Fruit fly (Drosophila melanogaster) whole organism, embryonic: ENCODE data around the gene Sur.

Experiments
- Bteb2 ChIP-seq: fragments of 200-800 bp; sonication (Bioruptor generic); optimal IDR thresholded peaks from 2 replicates; lab custom pipeline; 2016; ENCODE audit warnings: missing biosample characterization, missing genetic modification characterization
- CG10267 ChIP-seq: fragments of 200-800 bp; sonication (Bioruptor generic); optimal IDR thresholded peaks from 2 replicates; lab custom pipeline; 2018; ENCODE audit warnings: missing biosample characterization, mild to moderate bottlenecking, missing genetic modification characterization, moderate library complexity
- CG10321 ChIP-seq: fragments of 200-800 bp; sonication (Bioruptor generic); IDR thresholded peaks from 2 replicates; pipeline ENCODE4 v1.3.6; 2022; ENCODE audit warnings: missing biosample characterization, missing genetic modification characterization
- CG10565 ChIP-seq: fragments of 200-800 bp; sonication (Bioruptor generic); optimal IDR thresholded peaks from 3 replicates; lab custom pipeline; 2016; ENCODE audit warnings: missing biosample characterization, mild to moderate bottlenecking, missing genetic modification characterization
- CG11093 ChIP-seq: fragments of 200-800 bp; sonication (Bioruptor generic); IDR thresholded peaks from 3 replicates; pipeline ENCODE4 v1.3.6; 2022; ENCODE audit warnings: missing biosample characterization, missing genetic modification characterization
- CG12299 ChIP-seq: fragments of 200-800 bp; sonication (Bioruptor generic); optimal IDR thresholded peaks from 2 replicates; lab custom pipeline; 2018; ENCODE audit warnings: missing biosample characterization, mild to moderate bottlenecking, missing genetic modification characterization
- CG14014 ChIP-seq: fragments of 200-800 bp; sonication (Bioruptor generic); IDR thresholded peaks from 2 replicates; pipeline ENCODE4 v1.3.6; 2022; ENCODE audit warnings: missing biosample characterization, missing genetic modification characterization
- CG14965 ChIP-seq: fragments of 200-800 bp; sonication (Bioruptor generic); optimal IDR thresholded peaks from 2 replicates; lab custom pipeline; 2016; ENCODE audit warnings: missing biosample characterization, missing genetic modification characterization, borderline replicate concordance
- CG15269 ChIP-seq: fragments of 200-800 bp; sonication (Bioruptor generic); optimal IDR thresholded peaks from 2 replicates; lab custom pipeline; 2018; ENCODE audit warnings: missing biosample characterization, mild to moderate bottlenecking, missing genetic modification characterization, moderate library complexity
- CG18011 ChIP-seq: fragments of 200-800 bp; sonication (Bioruptor generic); optimal IDR thresholded peaks from 2 replicates; lab custom pipeline; 2017; ENCODE audit warnings: missing biosample characterization, missing genetic modification characterization, mild to moderate bottlenecking, moderate library complexity, missing genotype
- CG2678 ChIP-seq: fragments of 200-800 bp; sonication (Bioruptor generic); optimal IDR thresholded peaks from 3 replicates; lab custom pipeline; 2019; ENCODE audit warnings: missing biosample characterization, mild to moderate bottlenecking, missing genetic modification characterization, moderate library complexity
- CG2875 ChIP-seq: fragments of 200-800 bp; sonication (Bioruptor generic); optimal IDR thresholded peaks from 2 replicates; lab custom pipeline; 2017; ENCODE audit warnings: missing biosample characterization, mild to moderate bottlenecking, missing genetic modification characterization, missing genetic modification reagents
- CG30020 ChIP-seq: fragments of 200-800 bp; optimal IDR thresholded peaks from 2 replicates; lab custom pipeline; 2019; ENCODE audit warnings: missing biosample characterization, mild to moderate bottlenecking, missing genetic modification characterization, moderate library complexity
- CG31365 ChIP-seq: fragments of 200-800 bp; sonication (Bioruptor generic); optimal IDR thresholded peaks from 2 replicates; lab custom pipeline; 2018; ENCODE audit warnings: missing biosample characterization, mild to moderate bottlenecking, missing genetic modification characterization
- CG3281 ChIP-seq: fragments of 200-800 bp; sonication (Bioruptor generic); optimal IDR thresholded peaks from 3 replicates; lab custom pipeline; 2017; ENCODE audit warnings: missing biosample characterization, mild to moderate bottlenecking, missing genetic modification characterization
- CG3407 ChIP-seq: fragments of 200-800 bp; sonication (Bioruptor generic); optimal IDR thresholded peaks from 2 replicates; lab custom pipeline; 2018; ENCODE audit warnings: missing biosample characterization, mild to moderate bottlenecking, missing genetic modification characterization
- CG4404 ChIP-seq: fragments of 200-800 bp; sonication (Bioruptor generic); IDR thresholded peaks from 2 replicates; pipeline ENCODE4 v1.3.6; 2022; ENCODE audit warnings: missing biosample characterization, missing genetic modification characterization
- CG4617 ChIP-seq: fragments of 200-800 bp; sonication (Bioruptor generic); optimal IDR thresholded peaks from 3 replicates; lab custom pipeline; 2016; ENCODE audit warnings: missing biosample characterization, missing genetic modification characterization, borderline replicate concordance
- CG4730 ChIP-seq: fragments of 200-800 bp; sonication (Bioruptor generic); IDR thresholded peaks from 2 replicates; pipeline ENCODE4 v1.3.6; 2022; ENCODE audit warnings: missing biosample characterization, missing genetic modification characterization
- CG7987 ChIP-seq: fragments of 200-800 bp; sonication (Bioruptor generic); optimal IDR thresholded peaks from 2 replicates; lab custom pipeline; 2018; ENCODE audit warnings: missing biosample characterization, mild to moderate bottlenecking, missing genetic modification characterization, moderate library complexity
- CG8765 ChIP-seq: fragments of 200-800 bp; sonication (Bioruptor generic); IDR thresholded peaks from 2 replicates; pipeline ENCODE4 v1.3.6; 2022; ENCODE audit warnings: missing biosample characterization, missing genetic modification characterization
- CHES-1-like ChIP-seq: fragments of 200-800 bp; sonication (Bioruptor generic); optimal IDR thresholded peaks from 2 replicates; lab custom pipeline; 2016; ENCODE audit warnings: missing biosample characterization, missing genetic modification characterization
- D ChIP-seq, 2 experiments: fragments of 200-800 bp in 1 of 2; fragments of >200 bp in 1 of 2; sonication (Bioruptor generic) in 1 of 2; optimal IDR thresholded peaks; 2 replicates in 1 of 2; 3 replicates in 1 of 2; lab custom pipeline; 2017; ENCODE audit warnings: mild to moderate bottlenecking in 1 of 2, missing biosample characterization in 1 of 2, missing genetic modification characterization in 1 of 2, missing genetic modification reagents in 1 of 2
- D19A ChIP-seq: fragments of 200-800 bp; optimal IDR thresholded peaks from 3 replicates; lab custom pipeline; 2019; ENCODE audit warnings: missing biosample characterization, mild to moderate bottlenecking, missing genetic modification characterization, moderate library complexity
- HHEX ChIP-seq: fragments of 200-800 bp; sonication (Bioruptor generic); optimal IDR thresholded peaks from 3 replicates; lab custom pipeline; 2017; ENCODE audit warnings: missing biosample characterization, mild to moderate bottlenecking, missing genetic modification characterization, missing genetic modification reagents
- Lpt ChIP-seq: fragments of >200 bp; optimal IDR thresholded peaks from 2 replicates; lab custom pipeline; 2018; ENCODE audit warnings: missing biosample characterization, missing genetic modification characterization
- MTF-1 ChIP-seq: fragments of 200-800 bp; sonication (Bioruptor generic); optimal IDR thresholded peaks from 2 replicates; lab custom pipeline; 2018; ENCODE audit warnings: missing biosample characterization, mild to moderate bottlenecking, missing genetic modification characterization, borderline replicate concordance
- Max ChIP-seq: fragments of 200-800 bp; sonication (Bioruptor generic); optimal IDR thresholded peaks from 2 replicates; lab custom pipeline; 2016; ENCODE audit warnings: missing biosample characterization, mild to moderate bottlenecking, missing genetic modification characterization
- Meics ChIP-seq: fragments of 200-800 bp; sonication (Bioruptor generic); optimal IDR thresholded peaks from 2 replicates; lab custom pipeline; 2017; ENCODE audit warnings: missing biosample characterization, mild to moderate bottlenecking, missing genetic modification characterization
- NC2β ChIP-seq: fragments of 200-800 bp; sonication (Bioruptor generic); optimal IDR thresholded peaks from 2 replicates; lab custom pipeline; 2016; ENCODE audit warnings: missing biosample characterization, missing genetic modification characterization
- Neu2 ChIP-seq: fragments of 200-800 bp; sonication (Bioruptor generic); optimal IDR thresholded peaks from 3 replicates; lab custom pipeline; 2016; ENCODE audit warnings: missing biosample characterization, missing genetic modification characterization, borderline replicate concordance
- Ptx1 ChIP-seq: fragments of 200-800 bp; sonication (Bioruptor generic); IDR thresholded peaks from 2 replicates; pipeline ENCODE4 v1.3.6; 2022; ENCODE audit warnings: missing biosample characterization, missing genetic modification characterization
- Scr ChIP-seq: fragments of 200-800 bp; sonication (Bioruptor generic); IDR thresholded peaks from 2 replicates; pipeline ENCODE4 v1.3.6; 2022; ENCODE audit warnings: missing biosample characterization, missing genetic modification characterization; ENCODE audit not compliant: partially characterized antibody
- Ssrp ChIP-seq: fragments of 200-800 bp; sonication (Bioruptor generic); optimal IDR thresholded peaks from 2 replicates; lab custom pipeline; 2018; ENCODE audit warnings: missing biosample characterization, mild to moderate bottlenecking, missing genetic modification characterization, moderate library complexity
- amos ChIP-seq: fragments of 200-800 bp; sonication (Bioruptor generic); IDR thresholded peaks from 2 replicates; pipeline ENCODE4 v1.3.6; 2022; ENCODE audit warnings: missing biosample characterization, missing genetic modification characterization; ENCODE audit not compliant: partially characterized antibody
- ap ChIP-seq: fragments of 200-800 bp; sonication (Bioruptor generic); IDR thresholded peaks from 2 replicates; pipeline ENCODE4 v1.3.6; 2022; ENCODE audit warnings: missing biosample characterization, missing genetic modification characterization
- ci ChIP-seq: fragments of 200-800 bp; sonication (Bioruptor generic); IDR thresholded peaks from 3 replicates; pipeline ENCODE4 v1.3.6; 2022; ENCODE audit warnings: missing biosample characterization, missing genetic modification characterization
- dati ChIP-seq: fragments of 200-800 bp; sonication (Bioruptor generic); IDR thresholded peaks from 2 replicates; pipeline ENCODE4 v1.3.6; 2022; ENCODE audit warnings: missing biosample characterization, missing genetic modification characterization
- esg ChIP-seq: fragments of 200-800 bp; sonication (Bioruptor generic); conservative IDR thresholded peaks from 2 replicates; pipeline ENCODE4 v1.3.6; 2022; ENCODE audit warnings: missing biosample characterization, missing genetic modification characterization
- grau ChIP-seq: fragments of 200-800 bp; optimal IDR thresholded peaks from 3 replicates; lab custom pipeline; 2019; ENCODE audit warnings: missing biosample characterization, mild to moderate bottlenecking, missing genetic modification characterization, moderate library complexity
- hbn ChIP-seq: fragments of 200-800 bp; sonication (Bioruptor generic); IDR thresholded peaks from 2 replicates; pipeline ENCODE4 v1.3.6; 2022; ENCODE audit warnings: missing biosample characterization, missing genetic modification characterization; ENCODE audit not compliant: partially characterized antibody
- inv ChIP-seq: fragments of 200-800 bp; sonication (Bioruptor generic); IDR thresholded peaks from 2 replicates; pipeline ENCODE4 v1.3.6; 2022; ENCODE audit warnings: missing biosample characterization, missing genetic modification characterization; ENCODE audit not compliant: partially characterized antibody
- kni ChIP-seq: fragments of 200-800 bp; sonication (Bioruptor generic); optimal IDR thresholded peaks from 3 replicates; lab custom pipeline; 2017; ENCODE audit warnings: mild to moderate bottlenecking, missing biosample characterization, missing genetic modification reagents, missing genetic modification characterization
- pnt ChIP-seq: fragments of 200-800 bp; sonication (Bioruptor generic); optimal IDR thresholded peaks from 3 replicates; lab custom pipeline; 2016; ENCODE audit warnings: missing biosample characterization, missing genetic modification characterization
- salm ChIP-seq: fragments of 200-800 bp; sonication (Bioruptor generic); optimal IDR thresholded peaks from 2 replicates; lab custom pipeline; 2018; ENCODE audit warnings: missing biosample characterization, mild to moderate bottlenecking, missing genetic modification characterization
- seq ChIP-seq: fragments of 200-800 bp; sonication (Bioruptor generic); IDR thresholded peaks from 2 replicates; pipeline ENCODE4 v1.3.6; 2022; ENCODE audit warnings: missing biosample characterization, missing genetic modification characterization
- sim ChIP-seq: fragments of 200-800 bp; sonication (Bioruptor generic); IDR thresholded peaks from 2 replicates; pipeline ENCODE4 v1.3.6; 2022; ENCODE audit warnings: missing biosample characterization, missing genetic modification characterization
- slp2 ChIP-seq: fragments of 200-800 bp; sonication (Bioruptor generic); optimal IDR thresholded peaks from 2 replicates; lab custom pipeline; 2016; ENCODE audit warnings: missing biosample characterization, missing genetic modification characterization
- so ChIP-seq: fragments of 200-800 bp; sonication (Bioruptor generic); IDR thresholded peaks from 3 replicates; pipeline ENCODE4 v1.3.6; 2022; ENCODE audit warnings: missing biosample characterization, missing genetic modification characterization
- sob ChIP-seq: fragments of 200-800 bp; sonication (Bioruptor generic); IDR thresholded peaks from 2 replicates; pipeline ENCODE4 v1.3.6; 2022; ENCODE audit warnings: missing biosample characterization, missing genetic modification characterization
- vnd ChIP-seq: fragments of 200-800 bp; sonication (Bioruptor generic); IDR thresholded peaks from 3 replicates; pipeline ENCODE4 v1.3.6; 2022; ENCODE audit warnings: missing biosample characterization, missing genetic modification characterization; ENCODE audit not compliant: partially characterized antibody

Sur gene

DNA sequence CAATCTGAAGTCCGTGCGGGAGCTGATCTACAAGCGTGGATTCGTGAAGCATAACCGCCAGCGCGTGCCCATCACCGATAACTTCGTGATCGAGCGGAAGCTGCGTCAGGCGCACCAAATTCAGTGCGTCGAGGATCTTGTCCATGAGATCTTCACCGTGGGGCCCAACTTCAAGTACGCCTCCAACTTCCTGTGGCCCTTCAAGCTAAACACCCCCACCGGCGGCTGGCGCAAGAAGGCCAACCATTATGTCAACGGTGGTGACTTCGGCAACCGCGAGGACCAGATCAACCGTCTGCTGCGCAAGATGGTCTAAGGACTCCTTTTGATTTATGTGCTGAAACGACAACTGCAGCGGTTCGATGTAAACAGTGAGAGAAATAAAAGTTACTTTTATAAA, 2.8 kb upstream of the Sur start (continued):
- no peak for TF ChIP-seq CG3281
- TF ChIP-seq CG7987, result no peak
- no peak for TF ChIP-seq CG2875 (GFP tag; lab: Kevin White, UChicago)
- no peak for TF ChIP-seq seq (GFP tag; lab: Robert Waterston, UW)
- no peak for TF ChIP-seq salm (tag; lab: Kevin White, UChicago)
- TF ChIP-seq Meics (GFP tag; lab: Kevin White, UChicago), result no peak
- TF ChIP-seq sim (GFP tag; lab: Robert Waterston, UW), result no peak
- no peak for TF ChIP-seq CG11093
- no peak for TF ChIP-seq CG3407 (GFP tag; lab: Kevin White, UChicago)
- TF ChIP-seq Max, result no peak
- TF ChIP-seq Neu2 (GFP tag; lab: Kevin White, UChicago), result no peak
- no peak for TF ChIP-seq pnt
- TF ChIP-seq NC2β (GFP tag; lab: Kevin White, UChicago), result no peak
- no peak for TF ChIP-seq CG18011
- TF ChIP-seq CG2678 (tag; lab: Kevin White, UChicago), result no peak
- TF ChIP-seq CG4617 (GFP tag; lab: Kevin White, UChicago), result no peak
- no peak for TF ChIP-seq kni (GFP tag; lab: Kevin White, UChicago)
- TF ChIP-seq sob (GFP tag; lab: Robert Waterston, UW), result 0 out of 2 replicates have a peak, but pooled peaks have one; percentile 44
- TF ChIP-seq CG4404 (GFP tag; lab: Robert Waterston, UW), result no peak
- TF ChIP-seq HHEX (GFP tag; lab: Kevin White, UChicago), result no peak
- TF ChIP-seq Ssrp, result no peak
- TF ChIP-seq ci (GFP tag; lab: Robert Waterston, UW), result peak; percentile 13; the same call in 1 of the 3 replicates
- TF ChIP-seq esg (GFP tag; lab: Robert Waterston, UW), result no peak
- no peak for TF ChIP-seq CG10267 (tag; lab: Kevin White, UChicago)
- no peak for TF ChIP-seq hbn (GFP tag; lab: Robert Waterston, UW)
- TF ChIP-seq slp2, result no peak
- no peak for TF ChIP-seq so (GFP tag; lab: Robert Waterston, UW)
- TF ChIP-seq Ptx1 (GFP tag; lab: Robert Waterston, UW), result no peak
- TF ChIP-seq Scr (GFP tag; lab: Robert Waterston, UW), result no peak; the same call in 1 of the 2 replicates
- TF ChIP-seq CG4730, result no peak
- TF ChIP-seq, all 482 proteins: peak for 11

DNA sequence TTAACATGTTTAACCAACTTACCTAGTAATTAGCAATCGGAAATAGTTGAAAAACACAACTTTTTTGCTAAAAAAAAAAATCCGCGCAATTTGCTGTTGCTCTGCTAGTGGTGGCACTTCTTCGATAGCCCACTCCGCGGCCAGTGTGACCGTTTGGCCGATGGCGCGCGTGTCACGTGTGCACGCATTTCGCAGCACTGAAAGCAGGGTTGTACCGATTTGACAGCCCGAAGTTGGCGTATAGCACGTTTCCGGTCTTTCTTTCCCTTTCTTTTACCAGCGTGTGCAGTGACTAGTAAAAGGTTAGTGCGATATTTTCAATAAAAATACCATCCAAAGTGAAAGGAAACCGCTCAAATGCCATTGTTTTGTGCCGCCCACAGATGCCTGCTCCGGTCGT, 1.9 kb upstream of the Sur start, which contains the start of the genes Ripalpha and RpL7:
Gene Ripalpha, minus strand, starts transcription at position 128 of the 400 bp plus-strand sequence.
Gene RpL7, plus strand, starts transcription at position 158 of the 400 bp plus-strand sequence.
- TF ChIP-seq ap (GFP tag; lab: Robert Waterston, UW) (peak; percentile 94), CG31365 (tag; lab: Kevin White, UChicago) (peak; percentile 89), Lpt (GFP tag; lab: Kevin White, UChicago) (no peak), dati (GFP tag; lab: Robert Waterston, UW) (peak; percentile 96), D19A (tag; lab: Kevin White, UChicago) (peak; percentile 51), MTF-1 (GFP tag; lab: Kevin White, UChicago) (peak; percentile 98), CG10321 (peak; percentile 85), CG12299 (peak; percentile 94), grau (peak; percentile 88), CG10565 (GFP tag; lab: Kevin White, UChicago) (peak; percentile 91), vnd (GFP tag; lab: Robert Waterston, UW) (peak; percentile 88), CG15269 (tag; lab: Kevin White, UChicago) (peak; percentile 93), CG14965 (GFP tag; lab: Kevin White, UChicago) (peak; percentile 92), Bteb2 (GFP tag; lab: Kevin White, UChicago) (peak; percentile 97), amos (GFP tag; lab: Robert Waterston, UW) (peak; percentile 98), CG30020 (tag; lab: Kevin White, UChicago) (peak; percentile 78), inv (GFP tag; lab: Robert Waterston, UW) (peak; percentile 93), D (optimal IDR thresholded peaks at IDR 0.05; lab: Kevin White, UChicago) (no peak), D (GFP tag; optimal IDR thresholded peaks at IDR 0.05; lab: Kevin White, UChicago) (peak; percentile 93), CG14014 (peak; percentile 96), CG8765 (peak; percentile 88), CHES-1-like (GFP tag; lab: Kevin White, UChicago) (peak; percentile 99)
